Fruit fly (Drosophila melanogaster) whole organism, prepupa: ENCODE data around the gene Tsp29Fa.

Experiments
- Blimp-1 ChIP-seq: fragments of 200-800 bp; sonication (Bioruptor generic); optimal IDR thresholded peaks from 3 replicates; lab custom pipeline; 2017; ENCODE audit warnings: missing biosample characterization, missing genetic modification characterization, mild to moderate bottlenecking, moderate library complexity, missing genetic modification reagents
- CG10631 ChIP-seq: fragments of 200-800 bp; sonication (Bioruptor generic); optimal IDR thresholded peaks from 2 replicates; lab custom pipeline; 2016; ENCODE audit warnings: missing biosample characterization, missing genetic modification characterization
- CG11294 ChIP-seq: fragments of 200-800 bp; sonication (Bioruptor generic); IDR thresholded peaks from 2 replicates; pipeline ENCODE4 v1.3.6; 2022; ENCODE audit warnings: missing biosample characterization, missing genetic modification characterization
- CG11762 ChIP-seq: fragments of 200-800 bp; sonication (Bioruptor generic); optimal IDR thresholded peaks from 3 replicates; lab custom pipeline; 2016; ENCODE audit warnings: missing biosample characterization, missing genetic modification characterization; ENCODE audit not compliant: insufficient read depth
- CG15336 ChIP-seq: fragments of 200-800 bp; sonication (Bioruptor generic); IDR thresholded peaks from 2 replicates; pipeline ENCODE4 v1.3.6; 2022; ENCODE audit warnings: missing biosample characterization, missing genetic modification characterization
- CG1621 ChIP-seq: fragments of 200-800 bp; sonication (Bioruptor generic); optimal IDR thresholded peaks from 3 replicates; lab custom pipeline; 2018; ENCODE audit warnings: missing biosample characterization, mild to moderate bottlenecking, missing genetic modification characterization
- CG16779 ChIP-seq: fragments of 200-800 bp; sonication (Bioruptor generic); optimal IDR thresholded peaks from 3 replicates; lab custom pipeline; 2017; ENCODE audit warnings: missing biosample characterization, mild to moderate bottlenecking, missing genetic modification characterization
- CG3032 ChIP-seq: fragments of 200-800 bp; optimal IDR thresholded peaks from 2 replicates; lab custom pipeline; 2019; ENCODE audit warnings: missing biosample characterization, mild to moderate bottlenecking, missing genetic modification characterization, moderate library complexity
- CG34406 ChIP-seq: fragments of 200-800 bp; sonication (Bioruptor generic); optimal IDR thresholded peaks from 3 replicates; lab custom pipeline; 2016; ENCODE audit warnings: missing biosample characterization, missing genetic modification characterization
- CG6163 ChIP-seq: fragments of 200-800 bp; sonication (Bioruptor generic); IDR thresholded peaks from 3 replicates; pipeline ENCODE4 v1.3.6; 2022; ENCODE audit warnings: missing biosample characterization, missing genetic modification characterization
- CG6276 ChIP-seq: fragments of 200-800 bp; sonication (Bioruptor generic); optimal IDR thresholded peaks from 2 replicates; lab custom pipeline; 2017; ENCODE audit warnings: missing biosample characterization, mild to moderate bottlenecking, missing genetic modification characterization
- CG6792 ChIP-seq: fragments of 200-800 bp; sonication (Bioruptor generic); optimal IDR thresholded peaks from 3 replicates; lab custom pipeline; 2016; ENCODE audit warnings: missing biosample characterization, missing genetic modification characterization
- CG6808 ChIP-seq: fragments of 200-800 bp; sonication (Bioruptor generic); optimal IDR thresholded peaks from 3 replicates; lab custom pipeline; 2017; ENCODE audit warnings: missing biosample characterization, missing genetic modification characterization, mild to moderate bottlenecking, moderate library complexity, missing genetic modification reagents
- CG7368 ChIP-seq: fragments of 200-800 bp; sonication (Bioruptor generic); optimal IDR thresholded peaks from 3 replicates; lab custom pipeline; 2016; ENCODE audit warnings: missing biosample characterization, missing genetic modification characterization
- CG8119 ChIP-seq: fragments of 200-800 bp; sonication (Bioruptor generic); IDR thresholded peaks from 3 replicates; pipeline ENCODE4 v1.3.6; 2022; ENCODE audit warnings: missing biosample characterization, missing genetic modification characterization
- CG8632 ChIP-seq: fragments of 200-800 bp; sonication (Bioruptor generic); optimal IDR thresholded peaks from 3 replicates; lab custom pipeline; 2016; ENCODE audit warnings: missing biosample characterization, missing genetic modification characterization
- CG9139 ChIP-seq: fragments of 200-800 bp; sonication (Bioruptor generic); optimal IDR thresholded peaks from 3 replicates; lab custom pipeline; 2017; ENCODE audit warnings: missing biosample characterization, mild to moderate bottlenecking, missing genetic modification characterization
- Eip78C ChIP-seq: fragments of 200-800 bp; sonication (Bioruptor generic); peaks from one replicate; lab custom pipeline; 2016; ENCODE audit warnings: missing biosample characterization, missing genetic modification characterization
- Ets96B ChIP-seq: fragments of 200-800 bp; optimal IDR thresholded peaks from 2 replicates; lab custom pipeline; 2019; ENCODE audit warnings: missing biosample characterization, mild to moderate bottlenecking, missing genetic modification characterization, moderate library complexity
- Hr38 ChIP-seq: sonication (Bioruptor generic); optimal IDR thresholded peaks from 2 replicates; lab custom pipeline; 2016; ENCODE audit warnings: missing biosample characterization, missing genetic modification characterization
- Hr39 ChIP-seq: fragments of 200-800 bp; sonication (Bioruptor generic); optimal IDR thresholded peaks from 2 replicates; lab custom pipeline; 2016; ENCODE audit warnings: missing biosample characterization, missing genetic modification characterization
- Hr4 ChIP-seq: fragments of 200-800 bp; sonication (Bioruptor generic); optimal IDR thresholded peaks from 3 replicates; lab custom pipeline; 2016; ENCODE audit warnings: missing biosample characterization, missing genetic modification characterization
- Met ChIP-seq: fragments of 200-800 bp; sonication (Bioruptor generic); optimal IDR thresholded peaks from 3 replicates; lab custom pipeline; 2016; ENCODE audit warnings: missing biosample characterization, missing genetic modification characterization
- Smox ChIP-seq: fragments of 200-800 bp; sonication (Bioruptor generic); optimal IDR thresholded peaks from 3 replicates; lab custom pipeline; 2016; ENCODE audit warnings: missing biosample characterization, missing genetic modification characterization
- Sox102F ChIP-seq: fragments of 200-800 bp; sonication (Bioruptor generic); optimal IDR thresholded peaks from 2 replicates; lab custom pipeline; 2016; ENCODE audit warnings: missing biosample characterization, mild to moderate bottlenecking, missing genetic modification characterization
- achi ChIP-seq: fragments of 200-800 bp; sonication (Bioruptor generic); optimal IDR thresholded peaks from 3 replicates; lab custom pipeline; 2016; ENCODE audit warnings: missing biosample characterization, missing genetic modification characterization
- dsx ChIP-seq: fragments of 200-800 bp; optimal IDR thresholded peaks from 3 replicates; lab custom pipeline; 2019; ENCODE audit warnings: missing biosample characterization, mild to moderate bottlenecking, missing genetic modification characterization, moderate library complexity; ENCODE audit not compliant: poor library complexity, severe bottlenecking
- eg ChIP-seq: fragments of 200-800 bp; sonication (Bioruptor generic); IDR thresholded peaks from 3 replicates; pipeline ENCODE4 v1.3.6; 2022; ENCODE audit warnings: missing biosample characterization, missing genetic modification characterization
- esn ChIP-seq: fragments of 200-800 bp; sonication (Bioruptor generic); optimal IDR thresholded peaks from 2 replicates; lab custom pipeline; 2016; ENCODE audit warnings: missing biosample characterization, mild to moderate bottlenecking, missing genetic modification characterization, moderate library complexity
- fd59A ChIP-seq: fragments of 200-800 bp; sonication (Bioruptor generic); optimal IDR thresholded peaks from 2 replicates; lab custom pipeline; 2017; ENCODE audit warnings: missing biosample characterization, mild to moderate bottlenecking, missing genetic modification characterization, missing genetic modification reagents
- fkh ChIP-seq: fragments of 200-800 bp; sonication (Bioruptor generic); optimal IDR thresholded peaks from 3 replicates; lab custom pipeline; 2017; ENCODE audit warnings: missing biosample characterization, mild to moderate bottlenecking, missing genetic modification characterization, moderate library complexity
- lz ChIP-seq: fragments of 200-800 bp; sonication (Bioruptor generic); optimal IDR thresholded peaks from 3 replicates; lab custom pipeline; 2016; ENCODE audit warnings: missing biosample characterization, missing genetic modification characterization
- salr ChIP-seq, 2 experiments: fragments of 200-800 bp; sonication (Bioruptor generic); optimal IDR thresholded peaks; 3 replicates each; lab custom pipeline; 2016 to 2018; ENCODE audit warnings: missing biosample characterization in 2 of 2, missing genetic modification characterization in 2 of 2, mild to moderate bottlenecking in 1 of 2
- ss ChIP-seq, 2 experiments: fragments of 200-800 bp; sonication (Bioruptor generic); optimal IDR thresholded peaks; 2 replicates in 1 of 2; 3 replicates in 1 of 2; lab custom pipeline; 2017 to 2018; ENCODE audit warnings: mild to moderate bottlenecking in 2 of 2, missing biosample characterization in 2 of 2, missing genetic modification characterization in 2 of 2, moderate library complexity in 1 of 2
- svp ChIP-seq: fragments of 200-800 bp; sonication (Bioruptor generic); peaks from one replicate; lab custom pipeline; 2016; ENCODE audit warnings: missing biosample characterization, missing genetic modification characterization
- topi ChIP-seq: fragments of 200-800 bp; sonication (Bioruptor generic); optimal IDR thresholded peaks from 3 replicates; lab custom pipeline; 2016; ENCODE audit warnings: missing biosample characterization, missing genetic modification characterization
- vri ChIP-seq: fragments of 200-800 bp; sonication (Bioruptor generic); optimal IDR thresholded peaks from 3 replicates; lab custom pipeline; 2016; ENCODE audit warnings: missing biosample characterization, mild to moderate bottlenecking, missing genetic modification characterization

The Tsp29Fa gene

DNA sequence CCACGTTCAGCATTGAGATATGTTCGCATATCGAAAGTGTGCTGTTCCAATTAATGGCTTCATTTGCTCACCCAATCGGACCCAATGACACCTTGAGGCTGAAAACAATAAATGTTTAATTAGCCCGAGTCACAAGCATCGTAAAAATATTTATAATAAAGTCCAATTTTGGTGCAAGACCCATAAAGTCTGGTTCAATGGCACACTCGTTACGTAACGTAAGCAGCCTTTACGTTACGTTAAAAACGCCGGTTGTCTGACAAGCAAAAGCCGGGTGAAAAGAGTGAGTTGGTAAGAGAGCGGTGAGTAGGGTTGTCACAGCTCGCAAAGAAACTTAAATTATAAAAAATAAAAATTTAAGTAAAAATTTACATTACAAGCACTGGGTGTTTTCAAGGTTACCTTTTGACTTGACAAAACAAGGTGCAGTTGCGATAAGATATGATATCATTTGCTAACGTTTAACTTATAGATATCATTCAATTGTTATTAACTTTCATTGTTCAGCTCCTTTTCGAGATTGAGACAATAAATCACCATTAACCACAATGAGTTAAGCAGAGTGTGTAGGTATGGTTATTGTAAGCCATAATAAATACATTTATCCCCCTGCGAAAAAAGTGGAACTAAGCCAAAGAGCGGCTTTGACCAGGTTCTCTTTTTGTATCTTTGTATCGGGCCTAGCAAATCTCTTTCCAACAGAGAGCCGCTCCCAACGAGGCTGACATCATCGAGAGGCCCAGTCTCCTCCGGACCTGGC lies 35.6 kb upstream of the Tsp29Fa start (continued):
- peak; percentile 79 for TF ChIP-seq CG10631
- peak; percentile 57 for TF ChIP-seq CG8632 (GFP tag; lab: Kevin White, UChicago)
- no peak for TF ChIP-seq Hr38
- peak; percentile 80 for TF ChIP-seq achi
- peak; percentile 80 for TF ChIP-seq eg (GFP tag; lab: Robert Waterston, UW)
- TF ChIP-seq CG1621, result no peak
- TF ChIP-seq Sox102F (GFP tag; lab: Kevin White, UChicago), result peak; percentile 80
- TF ChIP-seq dsx (GFP tag; lab: Kevin White, UChicago), result peak; percentile 78
- TF ChIP-seq CG6163 (GFP tag; lab: Robert Waterston, UW), result peak; percentile 71; the same call in 2 of the 3 replicates
- TF ChIP-seq svp, result peak; percentile 90
- TF ChIP-seq esn (GFP tag; lab: Kevin White, UChicago), result peak; percentile 82
- peak; percentile 75 for TF ChIP-seq Smox
- TF ChIP-seq Hr39 (GFP tag; lab: Kevin White, UChicago), result peak; percentile 63
- peak in 1 of 2 experiments; percentile 47 for TF ChIP-seq salr (GFP tag; optimal IDR thresholded peaks at IDR 0.05; lab: Kevin White, UChicago)
- peak; percentile 75 for TF ChIP-seq lz (GFP tag; lab: Kevin White, UChicago)
- peak; percentile 67 for TF ChIP-seq vri (GFP tag; lab: Kevin White, UChicago)
- peak; percentile 61 for TF ChIP-seq CG16779 (tag; lab: Kevin White, UChicago)
- TF ChIP-seq fd59A (GFP tag; lab: Kevin White, UChicago), result peak; percentile 63
- TF ChIP-seq CG11294 (GFP tag; lab: Robert Waterston, UW), result no peak
- TF ChIP-seq CG34406, result peak; percentile 66
- TF ChIP-seq CG11762 (GFP tag; lab: Kevin White, UChicago), result peak; percentile 67
- peak; percentile 77 for TF ChIP-seq CG8119 (GFP tag; lab: Robert Waterston, UW)
- TF ChIP-seq Blimp-1 (GFP tag; lab: Kevin White, UChicago), result peak; percentile 15
- peak; percentile 80 for TF ChIP-seq CG6808 (GFP tag; lab: Kevin White, UChicago)
- TF ChIP-seq CG7368 (GFP tag; lab: Kevin White, UChicago), result peak; percentile 3
- peak; percentile 78 for TF ChIP-seq topi (GFP tag; lab: Kevin White, UChicago)
- TF ChIP-seq CG6792 (GFP tag; lab: Kevin White, UChicago), result peak; percentile 62
- peak; percentile 80 for TF ChIP-seq Met (GFP tag; lab: Kevin White, UChicago)
- TF ChIP-seq ss (GFP tag; optimal IDR thresholded peaks at IDR 0.05; lab: Kevin White, UChicago), result peak; percentile 30 to 79
- TF ChIP-seq Hr4, result peak; percentile 82
- TF ChIP-seq Ets96B (tag; lab: Kevin White, UChicago), result peak; percentile 76
- TF ChIP-seq Eip78C (GFP tag; lab: Kevin White, UChicago), result peak; percentile 89

- TF ChIP-seq CG9139 (GFP tag; lab: Kevin White, UChicago) (peak; percentile 18), CG3032 (tag; lab: Kevin White, UChicago) (no peak), CG15336 (GFP tag; lab: Robert Waterston, UW) (peak; percentile 29; the same call in 1 of the 2 replicates), ss (GFP tag; optimal IDR thresholded peaks at IDR 0.05; lab: Kevin White, UChicago) (peak; percentile 33 to 42), Eip78C (GFP tag; lab: Kevin White, UChicago) (peak; percentile 35), CG6808 (GFP tag; lab: Kevin White, UChicago) (peak; percentile 34), CG6163 (GFP tag; lab: Robert Waterston, UW) (peak; percentile 59), dsx (GFP tag; lab: Kevin White, UChicago) (peak; percentile 14), Hr38 (no peak), CG6276 (peak; percentile 2), CG8119 (GFP tag; lab: Robert Waterston, UW) (0 out of 3 replicates have a peak, but pooled peaks have one; percentile 15), svp (peak; percentile 55), Blimp-1 (GFP tag; lab: Kevin White, UChicago) (peak; percentile 76), achi (no peak), fkh (GFP tag; lab: Kevin White, UChicago) (peak; percentile 74)
Observed at dm6 chr2L:8898714-8899652, 34.8 kb upstream of the Tsp29Fa start, which contains the start of gene CG34398. Gene CG34398, plus strand, starts transcription at chr2L:8898786.
